Fruit fly (Drosophila melanogaster): ENCODE measurements around the gene CG43703.
A peak's percentile ranks its signal among the peaks of the same experiment; 100 is the strongest.

Gene CG43703

DNA sequence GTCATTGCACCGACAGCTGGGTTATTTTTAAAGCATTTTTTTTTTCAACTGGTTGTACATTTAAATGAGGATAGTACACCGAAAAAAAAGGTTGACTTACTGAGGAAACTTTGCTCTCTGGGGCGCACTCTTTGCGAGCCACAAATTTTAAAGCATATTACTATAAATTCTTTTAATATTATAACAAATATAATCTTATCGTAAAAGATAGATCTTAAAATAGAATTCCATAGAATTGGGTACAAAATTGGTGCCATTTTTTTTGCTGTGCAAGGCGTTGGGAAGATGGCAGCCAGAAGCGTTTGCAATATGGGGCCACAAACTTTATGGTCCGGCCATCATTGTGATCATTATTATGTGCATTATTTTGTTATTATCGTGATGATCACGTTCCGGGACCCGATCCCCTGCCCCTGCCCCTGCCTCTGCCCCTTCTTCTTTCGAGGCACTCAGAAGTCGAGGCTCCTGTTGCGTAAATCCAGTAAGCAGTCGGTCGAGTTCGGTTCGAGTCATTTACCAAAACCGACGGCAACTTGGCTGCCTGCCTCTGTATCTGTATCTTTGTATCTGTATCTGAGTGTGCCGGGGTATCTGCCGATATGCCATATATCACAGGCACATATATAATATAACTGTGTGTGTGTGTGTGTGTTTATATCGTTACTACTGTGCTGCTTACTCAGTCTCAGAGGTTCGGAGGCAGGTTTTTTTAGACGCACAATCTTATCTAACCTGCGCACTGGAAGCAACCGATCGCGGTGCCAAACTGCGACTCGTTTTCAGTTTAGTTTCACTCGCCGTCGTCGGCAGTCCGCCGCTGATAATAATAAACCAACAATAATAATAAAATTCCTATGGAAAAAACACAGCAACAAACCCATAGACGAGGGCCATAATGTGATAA is 13.1 kb downstream of the CG43703 start:
- TF ChIP-seq psq (optimal IDR thresholded peaks at IDR 0.05) (no peak), EcR (GFP tag; optimal IDR thresholded peaks at IDR 0.05) (no peak), Dll (optimal IDR thresholded peaks at IDR 0.05) (peak; percentile 10)

DNA sequence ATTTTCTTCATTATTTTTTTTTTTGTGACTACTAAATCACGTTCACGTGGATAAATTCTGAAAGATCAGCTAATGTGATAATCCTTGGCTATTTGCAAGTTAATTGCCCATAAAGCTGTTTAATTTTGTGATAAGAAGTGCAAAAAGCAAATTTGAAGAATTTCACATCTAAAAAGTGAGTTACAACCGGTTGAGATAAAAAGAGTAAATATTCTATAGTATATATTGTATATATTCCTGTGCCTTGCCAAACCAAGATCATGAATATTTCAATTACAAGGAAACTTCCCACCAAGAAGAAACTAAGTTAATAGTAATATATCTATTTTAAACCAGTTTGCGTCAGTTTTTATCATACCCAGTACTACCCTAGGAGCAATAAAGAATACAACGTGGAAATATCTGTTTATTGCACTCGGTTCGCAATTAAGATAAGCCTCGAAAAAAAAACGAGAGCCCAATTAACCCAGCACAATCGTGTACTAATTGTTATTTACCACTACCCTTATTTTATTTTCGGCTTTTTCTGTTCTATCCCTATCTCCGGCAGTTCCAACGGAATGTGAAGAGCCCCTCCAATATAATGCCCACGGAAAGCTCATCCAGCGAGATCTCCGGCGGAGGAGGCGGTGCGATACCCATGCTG is 14.0 kb downstream of the CG43703 start:
- no peak for TF ChIP-seq Dll (optimal IDR thresholded peaks at IDR 0.05)
- TF ChIP-seq pan (optimal IDR thresholded peaks at IDR 0.05): peak; percentile 76

DNA sequence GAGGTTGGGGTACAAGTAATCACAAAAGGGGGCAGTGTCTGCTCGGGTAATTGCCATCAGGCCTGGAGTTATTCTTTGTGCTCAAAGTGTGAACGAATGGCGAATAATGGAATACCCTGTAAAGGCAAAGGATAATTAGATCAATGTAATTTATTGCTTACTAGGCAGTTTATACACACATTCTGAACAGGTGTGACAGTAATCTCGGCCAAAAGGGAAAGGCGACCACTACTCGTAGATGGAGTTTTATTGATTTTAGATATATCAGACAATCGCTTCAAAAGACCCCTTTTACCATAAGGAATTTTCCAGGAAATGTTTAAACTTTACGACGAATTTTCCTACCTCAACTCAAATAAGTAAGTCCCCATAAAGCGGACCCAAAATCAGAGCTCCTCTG is 15.3 kb downstream of the CG43703 start:
- TF ChIP-seq Dll (optimal IDR thresholded peaks at IDR 0.05): no peak
- no peak for TF ChIP-seq CG8478 (optimal IDR thresholded peaks at IDR 0.05)
- no peak for TF ChIP-seq EcR (GFP tag; optimal IDR thresholded peaks at IDR 0.05)
- TF ChIP-seq psq (optimal IDR thresholded peaks at IDR 0.05): no peak
- no peak for TF ChIP-seq pan (optimal IDR thresholded peaks at IDR 0.05)
- no peak for TF ChIP-seq usp (GFP tag; optimal IDR thresholded peaks at IDR 0.05)

DNA sequence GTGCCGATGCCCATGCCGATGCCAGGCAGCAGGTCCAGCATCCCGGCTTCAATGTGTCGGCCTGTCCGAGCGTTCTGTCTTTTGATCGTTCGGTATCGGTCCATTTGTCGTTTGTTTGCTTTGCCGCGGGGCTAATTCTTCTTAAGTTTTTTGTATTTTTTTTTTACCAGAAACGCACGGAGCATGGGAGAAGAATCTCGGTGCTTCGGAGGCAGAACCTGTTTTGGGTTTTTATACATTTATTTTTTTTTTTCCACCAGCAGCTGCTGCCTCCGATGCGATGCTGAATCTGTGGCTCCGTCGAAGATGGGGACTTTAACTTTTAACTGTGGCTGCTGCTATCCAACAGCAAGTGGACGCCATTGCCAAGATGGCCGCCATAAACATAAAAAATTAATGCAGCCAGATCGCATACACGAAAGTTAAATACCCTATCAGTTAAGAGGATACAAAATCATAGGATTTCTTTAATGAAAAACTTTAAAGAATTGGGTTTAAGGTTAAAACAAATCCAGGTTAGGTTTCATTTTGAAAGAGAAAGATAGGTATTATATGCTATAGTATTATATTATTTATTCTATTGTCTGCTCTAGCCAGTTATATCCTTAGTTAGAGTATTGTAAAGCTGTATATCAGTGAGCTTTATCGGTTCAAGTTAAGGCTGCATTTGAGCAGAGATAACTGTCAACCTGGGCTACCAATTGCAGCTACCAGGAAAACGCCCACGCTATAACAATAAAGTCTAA is 16.0 kb downstream of the CG43703 start:
- TF ChIP-seq pan (optimal IDR thresholded peaks at IDR 0.05) (no peak), usp (GFP tag; optimal IDR thresholded peaks at IDR 0.05) (no peak), EcR (GFP tag; optimal IDR thresholded peaks at IDR 0.05) (no peak), Dll (optimal IDR thresholded peaks at IDR 0.05) (no peak), psq (optimal IDR thresholded peaks at IDR 0.05) (no peak), CG8478 (optimal IDR thresholded peaks at IDR 0.05) (no peak)

DNA sequence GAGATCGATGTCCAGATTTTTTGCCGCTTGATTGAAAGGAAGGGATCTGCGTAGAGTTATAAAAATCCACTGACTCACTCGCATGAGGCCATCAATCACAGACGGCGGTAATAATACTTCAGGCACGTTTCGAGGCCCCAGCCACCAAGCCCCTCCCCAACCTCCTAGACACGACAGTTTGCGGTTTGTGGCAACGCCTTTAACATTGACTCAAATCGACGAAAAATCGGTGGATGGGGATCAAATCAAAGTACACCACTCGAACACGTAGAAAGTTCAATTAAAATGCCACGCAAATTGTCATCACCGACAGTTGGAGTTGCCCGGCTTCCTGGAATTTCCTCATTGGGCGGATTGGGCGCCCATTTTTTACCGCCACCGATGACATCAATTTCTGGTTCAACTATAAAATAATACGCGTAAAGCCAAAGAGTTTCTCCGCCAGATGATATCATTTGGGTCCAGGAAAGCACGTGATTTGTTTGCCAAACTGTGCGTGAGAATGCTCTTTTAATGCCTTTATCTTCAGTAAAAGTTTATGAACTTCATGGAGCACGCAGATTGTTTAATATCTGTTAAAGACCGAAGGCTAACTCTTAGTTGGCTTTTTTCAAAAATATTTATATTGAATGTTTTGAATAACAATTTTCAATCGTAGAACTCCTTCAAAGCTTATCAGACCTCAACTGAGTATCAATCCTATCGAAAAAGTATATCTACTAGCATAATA is 19.1 kb downstream of the CG43703 start, which contains the start of gene CG31960:
CG31960 (plus strand) TSS at position 680 of the 730 bp plus-strand sequence.
- TF ChIP-seq pan (optimal IDR thresholded peaks at IDR 0.05) (no peak), EcR (GFP tag; optimal IDR thresholded peaks at IDR 0.05) (no peak), Dll (optimal IDR thresholded peaks at IDR 0.05) (no peak), CG8478 (optimal IDR thresholded peaks at IDR 0.05) (no peak), usp (GFP tag; optimal IDR thresholded peaks at IDR 0.05) (no peak), psq (optimal IDR thresholded peaks at IDR 0.05) (no peak)

DNA sequence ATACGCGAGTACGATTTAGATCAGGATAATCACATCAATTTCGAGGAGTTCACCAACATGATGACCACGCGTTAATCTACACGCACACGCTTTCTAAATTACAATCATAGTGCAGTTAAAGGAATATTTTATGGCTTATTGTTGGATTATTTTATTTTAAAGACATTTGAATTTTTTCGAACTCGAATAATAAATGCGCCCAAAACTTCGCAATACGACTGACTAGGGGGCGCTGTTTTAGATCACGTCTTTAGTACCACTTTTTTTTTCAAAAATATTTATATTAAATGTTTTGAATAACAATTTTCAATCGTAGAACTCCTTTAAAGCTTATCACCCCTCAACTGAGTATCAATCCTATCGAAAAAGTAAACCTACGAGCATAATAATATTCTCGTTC is 20.1 kb downstream of the CG43703 start:
- no peak for TF ChIP-seq pan (optimal IDR thresholded peaks at IDR 0.05)
- no peak for TF ChIP-seq EcR (GFP tag; optimal IDR thresholded peaks at IDR 0.05)
- TF ChIP-seq CG8478 (optimal IDR thresholded peaks at IDR 0.05): no peak
- no peak for TF ChIP-seq usp (GFP tag; optimal IDR thresholded peaks at IDR 0.05)
- TF ChIP-seq psq (optimal IDR thresholded peaks at IDR 0.05): no peak
- no peak for TF ChIP-seq Dll (optimal IDR thresholded peaks at IDR 0.05)

DNA sequence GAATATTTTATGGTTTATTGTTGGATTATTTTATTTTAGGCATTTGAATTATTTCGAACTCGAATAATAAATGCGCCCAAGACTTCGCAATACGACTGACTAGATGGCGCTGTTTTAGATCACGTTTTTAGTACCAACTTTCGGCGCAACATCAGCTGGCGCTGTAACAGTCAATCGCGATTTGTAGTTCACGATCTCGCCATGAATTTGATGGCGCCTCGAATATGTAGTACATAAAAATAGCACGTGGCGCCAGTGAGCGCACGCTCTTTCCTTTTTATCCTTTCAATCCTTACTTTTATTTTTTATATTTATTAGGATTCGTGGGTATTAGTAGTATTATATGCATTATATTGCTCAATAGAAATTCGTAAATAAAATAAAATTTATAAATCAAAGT is 21.0 kb downstream of the CG43703 start:
- peak; percentile 42 for TF ChIP-seq Dll (optimal IDR thresholded peaks at IDR 0.05)
- TF ChIP-seq CG8478 (optimal IDR thresholded peaks at IDR 0.05): no peak

DNA sequence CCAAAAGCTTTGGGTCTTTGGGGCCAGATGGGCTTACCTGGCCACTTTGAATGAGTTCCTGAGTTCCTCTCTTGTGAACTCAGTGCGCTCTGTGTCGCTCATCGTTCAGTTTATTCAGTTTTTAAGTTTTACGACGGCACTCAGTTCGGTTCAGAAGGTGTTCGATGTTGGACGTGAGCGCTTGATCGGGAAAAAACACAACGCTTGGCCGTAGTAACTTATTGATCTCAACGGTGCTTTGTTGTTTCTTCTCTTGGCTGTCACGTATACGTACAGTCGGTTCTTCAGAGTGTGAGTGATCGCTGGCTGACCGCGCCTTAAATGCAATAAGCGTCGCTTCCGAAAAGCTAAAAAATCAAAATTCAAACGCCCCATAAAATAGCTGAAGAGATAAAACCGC is 21.7 kb downstream of the CG43703 start, which contains the start of gene bark:
bark (plus strand) TSS at position 140 of the 400 bp plus-strand sequence.
- TF ChIP-seq psq (optimal IDR thresholded peaks at IDR 0.05): no peak
- TF ChIP-seq CG8478 (optimal IDR thresholded peaks at IDR 0.05): no peak
- TF ChIP-seq Dll (optimal IDR thresholded peaks at IDR 0.05): no peak
- TF ChIP-seq pan (optimal IDR thresholded peaks at IDR 0.05): no peak
- TF ChIP-seq usp (GFP tag; optimal IDR thresholded peaks at IDR 0.05): no peak
- no peak for TF ChIP-seq EcR (GFP tag; optimal IDR thresholded peaks at IDR 0.05)

DNA sequence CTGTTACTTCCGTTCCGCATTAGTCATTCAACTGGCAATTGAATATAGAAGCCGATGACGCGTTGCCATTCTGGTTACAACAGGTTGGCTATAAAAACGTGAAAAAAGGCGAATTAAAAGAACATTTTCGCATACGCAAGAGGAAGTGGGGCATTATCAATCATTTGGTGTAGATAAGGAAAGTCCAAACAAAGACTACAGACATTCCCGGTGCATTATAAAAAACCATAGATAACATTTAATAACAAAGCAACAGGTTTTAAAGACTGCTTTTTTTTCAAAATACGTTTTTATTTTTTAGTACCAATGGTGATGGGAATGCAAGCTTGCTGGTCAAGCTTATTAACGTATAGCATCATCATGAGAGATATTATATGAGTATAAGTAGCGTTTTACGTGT is 22.9 kb downstream of the CG43703 start:
- TF ChIP-seq psq (optimal IDR thresholded peaks at IDR 0.05): no peak
- no peak for TF ChIP-seq EcR (GFP tag; optimal IDR thresholded peaks at IDR 0.05)
- no peak for TF ChIP-seq Dll (optimal IDR thresholded peaks at IDR 0.05)
- no peak for TF ChIP-seq pan (optimal IDR thresholded peaks at IDR 0.05)
- no peak for TF ChIP-seq CG8478 (optimal IDR thresholded peaks at IDR 0.05)
- no peak for TF ChIP-seq usp (GFP tag; optimal IDR thresholded peaks at IDR 0.05)

DNA sequence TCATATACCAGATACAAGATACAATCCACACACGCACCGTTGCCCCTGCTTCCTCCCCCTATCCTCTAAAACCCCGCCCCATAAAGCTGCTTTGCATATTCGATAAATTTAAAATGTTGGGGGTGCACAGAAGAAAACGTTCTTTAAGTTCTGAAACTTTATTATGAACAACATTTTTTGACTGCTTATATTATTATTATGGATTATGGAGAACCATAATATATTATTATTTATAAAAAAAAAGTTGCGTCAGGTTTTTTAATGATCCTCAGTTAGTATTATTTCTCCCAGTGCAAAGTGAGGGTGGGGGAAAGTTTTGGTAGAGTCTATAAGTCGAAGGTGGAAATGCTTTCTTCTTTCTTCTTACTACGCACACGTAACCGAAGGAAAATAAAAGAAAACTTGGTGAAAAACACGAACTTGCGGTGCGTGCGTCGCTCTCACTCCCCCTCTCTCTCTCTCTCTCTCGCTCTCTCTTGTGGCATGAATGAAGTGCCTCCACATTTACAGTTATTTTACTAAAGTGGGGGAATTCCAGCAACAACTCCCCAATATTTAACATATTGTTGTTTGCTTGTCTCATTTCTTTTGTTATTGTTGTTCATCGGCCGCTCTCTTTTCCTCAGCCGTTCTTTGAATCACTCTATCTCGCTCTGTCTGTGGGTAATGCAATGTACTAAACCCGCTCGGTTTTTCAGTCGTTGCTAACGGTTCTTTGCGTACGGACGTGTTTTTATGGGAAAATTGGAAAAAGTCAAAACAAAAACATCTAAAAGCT is 24.2 kb downstream of the CG43703 start:
- TF ChIP-seq usp (GFP tag; optimal IDR thresholded peaks at IDR 0.05) (no peak), CG8478 (optimal IDR thresholded peaks at IDR 0.05) (peak; percentile 1)

DNA sequence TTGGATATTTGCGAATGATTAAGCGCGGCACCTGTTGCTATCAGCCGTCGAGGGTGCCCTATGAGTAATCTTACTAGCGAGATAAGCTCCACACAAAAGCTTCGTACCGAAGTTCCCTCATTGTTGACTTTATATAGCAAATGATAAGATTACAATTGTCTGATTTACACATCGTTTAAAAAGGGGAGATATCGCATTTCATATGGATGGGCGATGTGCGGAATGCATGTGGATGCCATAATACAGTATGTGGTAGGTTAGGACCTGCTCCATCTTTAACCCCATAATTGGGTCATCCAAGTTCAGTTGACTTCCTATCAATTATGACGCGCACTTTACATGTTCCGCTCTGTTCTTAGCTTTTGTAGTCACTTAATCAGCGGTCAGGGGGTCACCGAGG is 26.3 kb downstream of the CG43703 start:
- TF ChIP-seq Dll (optimal IDR thresholded peaks at IDR 0.05): no peak
- TF ChIP-seq usp (GFP tag; optimal IDR thresholded peaks at IDR 0.05): no peak
- no peak for TF ChIP-seq EcR (GFP tag; optimal IDR thresholded peaks at IDR 0.05)
- TF ChIP-seq pan (optimal IDR thresholded peaks at IDR 0.05): no peak
- no peak for TF ChIP-seq psq (optimal IDR thresholded peaks at IDR 0.05)
- TF ChIP-seq CG8478 (optimal IDR thresholded peaks at IDR 0.05): no peak

Measured in whole organism.